Worm (Caenorhabditis elegans) whole organism, young adult: ENCODE data around the gene F19H6.5.
A peak's percentile ranks its signal among the peaks of the same experiment; 100 is the strongest.

ENCODE experiments used
- B0035.1 ChIP-seq: sonication (generic microtip); optimal IDR thresholded peaks from 2 replicates; lab custom pipeline; 2016; ENCODE audit warnings: missing genetic modification characterization, mild to moderate bottlenecking, missing compliant biosample characterization, missing genotype, missing genetic modification reagents
- F23B12.7 ChIP-seq: sonication (generic microtip); optimal IDR thresholded peaks from 2 replicates; lab custom pipeline; 2017; ENCODE audit warnings: missing genetic modification characterization, mild to moderate bottlenecking, missing compliant biosample characterization, antibody characterized with exemption, moderate library complexity; ENCODE audit not compliant: insufficient read depth
- F37B4.10 ChIP-seq: fragments of 200-800 bp; sonication (Bioruptor generic); IDR thresholded peaks from 2 replicates; pipeline ENCODE4 v1.3.6; 2022; ENCODE audit warnings: missing genetic modification characterization, missing compliant biosample characterization
- T07F8.4 ChIP-seq: sonication (generic microtip); optimal IDR thresholded peaks from 2 replicates; lab custom pipeline; 2016; ENCODE audit warnings: mild to moderate bottlenecking, missing genetic modification characterization, moderate library complexity, missing compliant biosample characterization
- Y53G8AR.9 ChIP-seq: fragments of 200-800 bp; sonication (Bioruptor generic); conservative IDR thresholded peaks from 2 replicates; pipeline ENCODE4 v1.3.6; 2022; ENCODE audit warnings: missing genetic modification reagents, missing genetic modification characterization, missing compliant biosample characterization
- Y56A3A.18 ChIP-seq: fragments of 200-800 bp; sonication (Bioruptor generic); IDR thresholded peaks from 2 replicates; pipeline ENCODE4 v1.3.6; 2022; ENCODE audit warnings: missing genetic modification reagents, missing genetic modification characterization, missing compliant biosample characterization
- Y95B8A.8 ChIP-seq: fragments of 200-800 bp; sonication (Bioruptor generic); IDR thresholded peaks from 2 replicates; pipeline ENCODE4 v1.3.6; 2022; ENCODE audit warnings: missing genetic modification reagents, missing genetic modification characterization, missing compliant biosample characterization
- aptf-3 ChIP-seq: fragments of 200-800 bp; sonication (Bioruptor generic); IDR thresholded peaks from 2 replicates; pipeline ENCODE4 v1.3.6; 2022; ENCODE audit warnings: missing genetic modification characterization, missing compliant biosample characterization
- attf-5 ChIP-seq: fragments of 200-800 bp; sonication (Bioruptor generic); optimal IDR thresholded peaks from 2 replicates; lab custom pipeline; 2018; ENCODE audit warnings: mild to moderate bottlenecking, missing genetic modification characterization, missing compliant biosample characterization
- cebp-2 ChIP-seq: fragments of 200-800 bp; sonication (Bioruptor generic); IDR thresholded peaks from 2 replicates; pipeline ENCODE4 v1.3.6; 2022; ENCODE audit warnings: missing genetic modification characterization, missing compliant biosample characterization
- ceh-27 ChIP-seq: fragments of 200-800 bp; sonication (Bioruptor generic); optimal IDR thresholded peaks from 2 replicates; lab custom pipeline; 2018; ENCODE audit warnings: mild to moderate bottlenecking, missing genetic modification characterization, moderate library complexity, missing compliant biosample characterization
- ceh-40 ChIP-seq: fragments of 200-800 bp; sonication (Bioruptor generic); IDR thresholded peaks from 2 replicates; pipeline ENCODE4 v1.3.6; 2022; ENCODE audit warnings: missing genetic modification characterization, missing compliant biosample characterization
- ceh-58 ChIP-seq: fragments of 200-800 bp; sonication (Bioruptor generic); IDR thresholded peaks from 2 replicates; pipeline ENCODE4 v1.3.6; 2022; ENCODE audit warnings: missing genetic modification characterization, missing compliant biosample characterization
- ceh-79 ChIP-seq: sonication (generic microtip); optimal IDR thresholded peaks from 2 replicates; lab custom pipeline; 2017; ENCODE audit warnings: mild to moderate bottlenecking, missing genetic modification characterization, missing compliant biosample characterization
- ceh-91 ChIP-seq: fragments of 200-800 bp; sonication (Bioruptor generic); IDR thresholded peaks from 2 replicates; pipeline ENCODE4 v1.3.6; 2022; ENCODE audit warnings: missing genetic modification reagents, missing genetic modification characterization, missing compliant biosample characterization
- egl-44 ChIP-seq: fragments of 200-800 bp; sonication (Bioruptor generic); IDR thresholded peaks from 2 replicates; pipeline ENCODE4 v1.3.6; 2022; ENCODE audit warnings: missing genetic modification reagents, missing genetic modification characterization, missing compliant biosample characterization
- egrh-3 ChIP-seq: fragments of 200-800 bp; sonication (Bioruptor generic); IDR thresholded peaks from 2 replicates; pipeline ENCODE4 v1.3.6; 2022; ENCODE audit warnings: missing genetic modification reagents, missing genetic modification characterization, missing compliant biosample characterization
- hmg-1.2 ChIP-seq: fragments of 200-800 bp; sonication (Bioruptor generic); IDR thresholded peaks from 2 replicates; pipeline ENCODE4 v1.3.6; 2022; ENCODE audit warnings: missing genetic modification reagents, missing genetic modification characterization, missing compliant biosample characterization
- hmg-20 ChIP-seq: fragments of 200-800 bp; sonication (Bioruptor generic); IDR thresholded peaks from 2 replicates; pipeline ENCODE4 v1.3.6; 2022; ENCODE audit warnings: missing genetic modification reagents, missing genetic modification characterization, missing compliant biosample characterization
- lin-54 ChIP-seq: fragments of 200-800 bp; sonication (Bioruptor generic); optimal IDR thresholded peaks from 2 replicates; lab custom pipeline; 2018; ENCODE audit warnings: mild to moderate bottlenecking, missing genetic modification characterization, missing compliant biosample characterization
- madf-3 ChIP-seq: fragments of 200-800 bp; sonication (Bioruptor generic); IDR thresholded peaks from 2 replicates; pipeline ENCODE4 v1.3.6; 2022; ENCODE audit warnings: missing genetic modification reagents, missing genetic modification characterization, missing compliant biosample characterization
- madf-8 ChIP-seq: fragments of 200-800 bp; sonication (Bioruptor generic); conservative IDR thresholded peaks from 2 replicates; pipeline ENCODE4 v1.3.6; 2022; ENCODE audit warnings: missing genetic modification reagents, missing genetic modification characterization, missing compliant biosample characterization
- mcd-1 ChIP-seq: fragments of 200-800 bp; sonication (Bioruptor generic); IDR thresholded peaks from 2 replicates; pipeline ENCODE4 v1.3.6; 2022; ENCODE audit warnings: missing genetic modification reagents, missing genetic modification characterization, missing compliant biosample characterization
- nfya-2 ChIP-seq: fragments of 200-800 bp; sonication (Bioruptor generic); IDR thresholded peaks from 2 replicates; pipeline ENCODE4 v1.3.6; 2022; ENCODE audit warnings: missing genetic modification reagents, missing genetic modification characterization, missing compliant biosample characterization
- nfyb-1 ChIP-seq: fragments of 200-800 bp; sonication (Bioruptor generic); IDR thresholded peaks from 2 replicates; pipeline ENCODE4 v1.3.6; 2022; ENCODE audit warnings: missing genetic modification reagents, missing genetic modification characterization, missing compliant biosample characterization
- rcor-1 ChIP-seq: fragments of 200-800 bp; sonication (Bioruptor generic); IDR thresholded peaks from 2 replicates; pipeline ENCODE4 v1.3.6; 2022; ENCODE audit warnings: missing genetic modification reagents, missing genetic modification characterization, missing compliant biosample characterization
- repo-1 ChIP-seq: sonication (generic microtip); optimal IDR thresholded peaks from 2 replicates; lab custom pipeline; 2017; ENCODE audit warnings: mild to moderate bottlenecking, missing genetic modification characterization, missing compliant biosample characterization
- rpc-1 ChIP-seq, 2 experiments: fragments of 150-350 bp in 1 of 2; sonication (generic microtip) in 1 of 2; optimal IDR thresholded peaks; 2 replicates each; lab custom pipeline; 2014 to 2018; ENCODE audit warnings: missing biosample characterization in 1 of 2, missing genetic modification characterization in 1 of 2, missing genetic modification reagents in 1 of 2, missing genotype in 1 of 2
- snpc-4 ChIP-seq, 5 experiments: fragments of 150-350 bp in 1 of 5; sonication (generic microtip) in 4 of 5; optimal IDR thresholded peaks; 2 replicates each; lab custom pipeline; 2014 to 2018; ENCODE audit warnings: missing genetic modification characterization in 5 of 5, missing biosample characterization in 3 of 5, antibody characterized with exemption in 2 of 5, mild to moderate bottlenecking in 2 of 5, missing compliant biosample characterization in 2 of 5, missing genotype in 2 of 5, moderate library complexity in 2 of 5, missing genetic modification reagents in 1 of 5
- somi-1 ChIP-seq: fragments of 200-800 bp; sonication (Bioruptor generic); optimal IDR thresholded peaks from 2 replicates; lab custom pipeline; 2018; ENCODE audit warnings: mild to moderate bottlenecking, missing genetic modification characterization, missing compliant biosample characterization
- sptf-2 ChIP-seq: fragments of 200-800 bp; sonication (Bioruptor generic); optimal IDR thresholded peaks from 2 replicates; lab custom pipeline; 2018; ENCODE audit warnings: mild to moderate bottlenecking, missing genetic modification characterization, missing compliant biosample characterization
- unc-62 ChIP-seq: fragments of 150-350 bp; optimal IDR thresholded peaks from 2 replicates; lab custom pipeline; 2014; ENCODE audit warnings: missing biosample characterization, missing genetic modification reagents, missing genetic modification characterization
- zim-3 ChIP-seq: sonication (generic microtip); optimal IDR thresholded peaks from 2 replicates; lab custom pipeline; 2017; ENCODE audit warnings: mild to moderate bottlenecking, missing genetic modification characterization, moderate library complexity, missing compliant biosample characterization
- ztf-18 ChIP-seq: sonication (generic microtip); optimal IDR thresholded peaks from 2 replicates; lab custom pipeline; 2016; ENCODE audit warnings: missing genotype, mild to moderate bottlenecking, missing genetic modification characterization, missing compliant biosample characterization

The F19H6.5 gene

ce11 chrX:12321357-12321756 is 43.3 kb downstream of the F19H6.5 start, which contains the start of gene F17A2.13 (continued):
- TF ChIP-seq rpc-1 (optimal IDR thresholded peaks at IDR 0.05; lab: Kevin White, UChicago) (no peak), rpc-1 (tag; optimal IDR thresholded peaks at IDR 0.05; lab: Kevin White, UChicago) (no peak), T07F8.4 (tag; lab: Kevin White, UChicago) (no peak)

- TF ChIP-seq unc-62 (GFP tag; lab: Kevin White, UChicago) (peak; percentile 5), Y53G8AR.9 (GFP tag; lab: Robert Waterston, UW) (no peak)
- TF ChIP-seq, all 124 proteins: peak for 1
Measured at ce11 chrX:12320737-12321136, 44.0 kb downstream of the F19H6.5 start, which contains the start of gene ceh-40. Gene ceh-40 (minus strand): TSS chrX:12320777.

- TF ChIP-seq nfya-2 (GFP tag; lab: Robert Waterston, UW): no peak
- TF ChIP-seq hmg-1.2: no peak
- TF ChIP-seq aptf-3 (GFP tag; lab: Robert Waterston, UW): no peak
- TF ChIP-seq rcor-1 (GFP tag; lab: Robert Waterston, UW): no peak
- no peak for TF ChIP-seq cebp-2 (GFP tag; lab: Robert Waterston, UW)
- no peak for TF ChIP-seq unc-62 (GFP tag; lab: Kevin White, UChicago)
- TF ChIP-seq madf-8 (GFP tag; lab: Robert Waterston, UW): no peak
- TF ChIP-seq lin-54 (GFP tag; lab: Kevin White, UChicago): no peak
- no peak for TF ChIP-seq zim-3
- no peak for TF ChIP-seq mcd-1 (GFP tag; lab: Robert Waterston, UW)
- no peak for TF ChIP-seq sptf-2
- TF ChIP-seq repo-1: no peak
- no peak for TF ChIP-seq ztf-18 (tag; lab: Kevin White, UChicago)
- no peak for TF ChIP-seq ceh-40 (GFP tag; lab: Robert Waterston, UW)
- TF ChIP-seq Y56A3A.18 (GFP tag; lab: Robert Waterston, UW): no peak
- TF ChIP-seq snpc-4 (GFP tag; optimal IDR thresholded peaks at IDR 0.05; lab: Kevin White, UChicago): no peak
- TF ChIP-seq snpc-4 (tag; optimal IDR thresholded peaks at IDR 0.05; lab: Kevin White, UChicago): no peak
- TF ChIP-seq somi-1 (GFP tag; lab: Kevin White, UChicago): no peak
- TF ChIP-seq hmg-20: no peak
Measured at ce11 chrX:12317560-12317959, 47.1 kb downstream of the F19H6.5 start.

ce11 chrX:12315268-12315667 is 49.4 kb downstream of the F19H6.5 start, which contains the start of gene xtr-2:
Gene xtr-2 (plus strand): TSS chrX:12315568.
- TF ChIP-seq B0035.1: no peak
- no peak for TF ChIP-seq F23B12.7
- no peak for TF ChIP-seq ceh-27 (GFP tag; lab: Kevin White, UChicago)
- no peak for TF ChIP-seq ceh-79 (tag; lab: Kevin White, UChicago)
- TF ChIP-seq madf-3: no peak
- TF ChIP-seq ceh-58 (GFP tag; lab: Robert Waterston, UW): no peak
- TF ChIP-seq snpc-4 (GFP tag; optimal IDR thresholded peaks at IDR 0.05; lab: Kevin White, UChicago): no peak
- TF ChIP-seq snpc-4 (tag; optimal IDR thresholded peaks at IDR 0.05; lab: Kevin White, UChicago): no peak
- TF ChIP-seq lin-54 (GFP tag; lab: Kevin White, UChicago): no peak
- no peak for TF ChIP-seq F37B4.10 (GFP tag; lab: Robert Waterston, UW)
- no peak for TF ChIP-seq egrh-3 (GFP tag; lab: Robert Waterston, UW)
- TF ChIP-seq nfyb-1 (GFP tag; lab: Robert Waterston, UW): no peak
- TF ChIP-seq ceh-91 (GFP tag; lab: Robert Waterston, UW): no peak
- no peak for TF ChIP-seq Y95B8A.8 (GFP tag; lab: Robert Waterston, UW)
- TF ChIP-seq zim-3: no peak
- no peak for TF ChIP-seq egl-44
- TF ChIP-seq attf-5: no peak
- TF ChIP-seq, all 124 proteins: peak for 0
